Fruit fly (Drosophila melanogaster) whole organism, wandering third instar larva: ENCODE data around the gene cnc.

Experiments used
- Abd-B ChIP-seq: fragments of >200 bp; optimal IDR thresholded peaks from 2 replicates; lab custom pipeline; 2017; ENCODE audit warnings: missing biosample characterization, missing genetic modification characterization
- CG32264 ChIP-seq: fragments of 200-800 bp; sonication (Bioruptor generic); optimal IDR thresholded peaks from 2 replicates; lab custom pipeline; 2016; ENCODE audit warnings: missing biosample characterization, missing genetic modification characterization
- CG9705 ChIP-seq: fragments of 200-800 bp; sonication (Bioruptor generic); optimal IDR thresholded peaks from 2 replicates; lab custom pipeline; 2018; ENCODE audit warnings: missing biosample characterization, mild to moderate bottlenecking, missing genetic modification characterization
- CrebA ChIP-seq: fragments of 200-800 bp; sonication (Bioruptor generic); optimal IDR thresholded peaks from 2 replicates; lab custom pipeline; 2016; ENCODE audit warnings: missing biosample characterization, mild to moderate bottlenecking, missing genetic modification characterization, borderline replicate concordance
- Dfd ChIP-seq: fragments of >200 bp; optimal IDR thresholded peaks from 2 replicates; lab custom pipeline; 2017; ENCODE audit warnings: missing biosample characterization, missing genetic modification characterization
- Dif ChIP-seq: fragments of 200-275, 200-300 bp; sonication (Bioruptor generic); optimal IDR thresholded peaks from 2 replicates; lab custom pipeline; 2018; ENCODE audit warnings: missing biosample characterization, missing genetic modification characterization; ENCODE audit not compliant: partially characterized antibody
- GATAd ChIP-seq: sonication (Bioruptor generic); optimal IDR thresholded peaks from 2 replicates; lab custom pipeline; 2016; ENCODE audit warnings: missing biosample characterization, missing genetic modification characterization
- HLH106 ChIP-seq: fragments of 200-800 bp; optimal IDR thresholded peaks from 3 replicates; lab custom pipeline; 2019; ENCODE audit warnings: missing biosample characterization, mild to moderate bottlenecking, missing genetic modification characterization, moderate library complexity
- Hnf4 ChIP-seq: fragments of 200-800 bp; sonication (Bioruptor generic); optimal IDR thresholded peaks from 2 replicates; lab custom pipeline; 2016; ENCODE audit warnings: missing biosample characterization, mild to moderate bottlenecking, missing genetic modification characterization
- Hr78 ChIP-seq: fragments of >200 bp; optimal IDR thresholded peaks from 2 replicates; lab custom pipeline; 2017; ENCODE audit warnings: missing biosample characterization, missing genetic modification characterization
- Hr83 ChIP-seq: fragments of 200-300 bp; sonication (Bioruptor generic); optimal IDR thresholded peaks from 2 replicates; lab custom pipeline; 2016; ENCODE audit warnings: missing biosample characterization, mild to moderate bottlenecking, missing genetic modification characterization, moderate library complexity; ENCODE audit not compliant: poor library complexity, severe bottlenecking
- Jra ChIP-seq: sonication (Bioruptor generic); optimal IDR thresholded peaks from 2 replicates; lab custom pipeline; 2016; ENCODE audit warnings: missing biosample characterization, missing genetic modification characterization
- Mio ChIP-seq: sonication (Bioruptor generic); optimal IDR thresholded peaks from 2 replicates; lab custom pipeline; 2016; ENCODE audit warnings: missing biosample characterization, missing genetic modification characterization
- Myc ChIP-seq: fragments of >200 bp; optimal IDR thresholded peaks from 2 replicates; lab custom pipeline; 2017
- N ChIP-seq: fragments of >200 bp; optimal IDR thresholded peaks from 2 replicates; lab custom pipeline; 2018; ENCODE audit warnings: missing biosample characterization, missing external identifiers, missing genetic modification characterization
- OdsH ChIP-seq: fragments of 200-800 bp; sonication (Bioruptor generic); optimal IDR thresholded peaks from 2 replicates; lab custom pipeline; 2016; ENCODE audit warnings: missing biosample characterization, mild to moderate bottlenecking, missing genetic modification characterization
- Rel ChIP-seq, 2 experiments: fragments of 200-800 bp; sonication (Bioruptor generic) in 1 of 2; optimal IDR thresholded peaks; 2 replicates in 1 of 2; 3 replicates in 1 of 2; lab custom pipeline; 2016 to 2019; ENCODE audit warnings: mild to moderate bottlenecking in 2 of 2, missing biosample characterization in 2 of 2, missing genetic modification characterization in 2 of 2, moderate library complexity in 1 of 2
- Sp1 ChIP-seq: fragments of 200-800 bp; sonication (Bioruptor generic); optimal IDR thresholded peaks from 3 replicates; lab custom pipeline; 2019; ENCODE audit warnings: missing biosample characterization, mild to moderate bottlenecking, missing genetic modification characterization, moderate library complexity
- Vsx2 ChIP-seq: fragments of 200-300, 225-300 bp; sonication (Bioruptor generic); optimal IDR thresholded peaks from 2 replicates; lab custom pipeline; 2018; ENCODE audit warnings: missing biosample characterization, missing genetic modification characterization; ENCODE audit not compliant: partially characterized antibody
- br ChIP-seq: fragments of 200-800 bp; sonication (Bioruptor generic); optimal IDR thresholded peaks from 2 replicates; lab custom pipeline; 2016; ENCODE audit warnings: missing biosample characterization, missing genetic modification characterization
- brk ChIP-seq: fragments of 200-800 bp; sonication (Bioruptor generic); optimal IDR thresholded peaks from 2 replicates; lab custom pipeline; 2016; ENCODE audit warnings: missing biosample characterization, mild to moderate bottlenecking, missing genetic modification characterization
- dl ChIP-seq, 2 experiments: fragments of 175-275, 200-275 bp in 1 of 2; fragments of 200-275 bp in 1 of 2; sonication (Bioruptor generic); optimal IDR thresholded peaks; lab custom pipeline; 2018; ENCODE audit warnings: mild to moderate bottlenecking in 2 of 2, missing biosample characterization in 2 of 2, missing genetic modification characterization in 2 of 2, moderate library complexity in 2 of 2; ENCODE audit not compliant: partially characterized antibody in 2 of 2, insufficient read depth in 1 of 2
- dmrt93B ChIP-seq: fragments of 200-800 bp; sonication (Bioruptor generic); optimal IDR thresholded peaks from 2 replicates; lab custom pipeline; 2018; ENCODE audit warnings: missing biosample characterization, mild to moderate bottlenecking, missing genetic modification characterization
- dsf ChIP-seq: sonication (Bioruptor generic); optimal IDR thresholded peaks from 2 replicates; lab custom pipeline; 2016; ENCODE audit warnings: missing biosample characterization, missing genetic modification characterization, borderline replicate concordance
- ey ChIP-seq: fragments of 200-800 bp; sonication (Bioruptor generic); optimal IDR thresholded peaks from 2 replicates; lab custom pipeline; 2016; ENCODE audit warnings: missing biosample characterization, missing genetic modification characterization
- foxo ChIP-seq, 2 experiments: fragments of 200-800 bp; sonication (Bioruptor generic); optimal IDR thresholded peaks; 2 replicates in 1 of 2; 3 replicates in 1 of 2; lab custom pipeline; 2016 to 2017; ENCODE audit warnings: missing biosample characterization in 2 of 2, missing genetic modification characterization in 2 of 2
- fru ChIP-seq: fragments of 200-800 bp; sonication (Bioruptor generic); optimal IDR thresholded peaks from 3 replicates; lab custom pipeline; 2016; ENCODE audit warnings: missing biosample characterization, mild to moderate bottlenecking, missing genetic modification characterization
- h ChIP-seq: fragments of 200-800 bp; sonication (Bioruptor generic); optimal IDR thresholded peaks from 3 replicates; lab custom pipeline; 2016; ENCODE audit warnings: missing biosample characterization, mild to moderate bottlenecking, missing genetic modification characterization
- jim ChIP-seq: fragments of 175-275, 200-325 bp; sonication (Bioruptor generic); optimal IDR thresholded peaks from 2 replicates; lab custom pipeline; 2016; ENCODE audit warnings: missing biosample characterization, mild to moderate bottlenecking, missing genetic modification characterization
- lola ChIP-seq: fragments of >200 bp; optimal IDR thresholded peaks from 2 replicates; lab custom pipeline; 2017; ENCODE audit warnings: missing biosample characterization, missing genetic modification characterization
- pan ChIP-seq: fragments of >200 bp; optimal IDR thresholded peaks from 2 replicates; lab custom pipeline; 2017
- psq ChIP-seq: fragments of 200-800 bp; sonication (Bioruptor generic); optimal IDR thresholded peaks from 3 replicates; lab custom pipeline; 2017; ENCODE audit warnings: missing biosample characterization, mild to moderate bottlenecking, missing genetic modification characterization, moderate library complexity
- rgr ChIP-seq: fragments of 200-800 bp; sonication (Bioruptor generic); optimal IDR thresholded peaks from 3 replicates; lab custom pipeline; 2016; ENCODE audit warnings: missing biosample characterization, mild to moderate bottlenecking, missing genetic modification characterization
- sage ChIP-seq: fragments of 200-800 bp; sonication (Bioruptor generic); optimal IDR thresholded peaks from 2 replicates; lab custom pipeline; 2016; ENCODE audit warnings: missing biosample characterization, mild to moderate bottlenecking, missing genetic modification characterization
- sv ChIP-seq: fragments of 200-800 bp; sonication (Bioruptor generic); optimal IDR thresholded peaks from 3 replicates; lab custom pipeline; 2016; ENCODE audit warnings: missing biosample characterization, missing genetic modification characterization
- tai ChIP-seq: sonication (Bioruptor generic); optimal IDR thresholded peaks from 2 replicates; lab custom pipeline; 2016; ENCODE audit warnings: missing biosample characterization, missing genetic modification characterization
- usp ChIP-seq: fragments of >200 bp; optimal IDR thresholded peaks from 2 replicates; lab custom pipeline; 2017; ENCODE audit warnings: missing biosample characterization, missing genetic modification characterization
- woc ChIP-seq: sonication (Bioruptor generic); optimal IDR thresholded peaks from 2 replicates; lab custom pipeline; 2016; ENCODE audit warnings: missing biosample characterization, mild to moderate bottlenecking, missing genetic modification characterization

cnc gene

dm6 chr3R:23221680-23222148 lies 4.8 kb downstream of the cnc start:
- TF ChIP-seq h (GFP tag; lab: Kevin White, UChicago) (peak; percentile 62), Myc (lab: Kevin White, UChicago) (no peak), Dfd (no peak), dl (GFP tag; optimal IDR thresholded peaks at IDR 0.05; lab: Kevin White, UChicago; ENCODE audit: insufficient read depth in 1 of 2, partially characterized antibody in 2 of 2) (no peak), sage (peak; percentile 56), tai (no peak), ey (no peak), rgr (GFP tag; lab: Kevin White, UChicago) (peak; percentile 28), jim (GFP tag; lab: Kevin White, UChicago) (no peak), CG9705 (GFP tag; lab: Kevin White, UChicago) (no peak), N (GFP tag; lab: Kevin White, UChicago) (no peak), psq (GFP tag; lab: Kevin White, UChicago) (peak; percentile 90), Jra (GFP tag; lab: Kevin White, UChicago) (no peak), Mio (no peak), br (GFP tag; lab: Kevin White, UChicago) (peak; percentile 60), Vsx2 (peak; percentile 36), CrebA (GFP tag; lab: Kevin White, UChicago) (peak; percentile 85), HLH106 (tag; lab: Kevin White, UChicago) (no peak), Hr78 (GFP tag; lab: Kevin White, UChicago) (no peak), pan (lab: Kevin White, UChicago) (no peak), sv (GFP tag; lab: Kevin White, UChicago) (no peak), Dif (GFP tag; lab: Kevin White, UChicago) (peak; percentile 66), lola (GFP tag; lab: Kevin White, UChicago) (no peak), Rel (GFP tag; optimal IDR thresholded peaks at IDR 0.05; lab: Kevin White, UChicago) (peak; percentile 65), Rel (tag; optimal IDR thresholded peaks at IDR 0.05; lab: Kevin White, UChicago) (peak; percentile 92), Hnf4 (peak; percentile 42), dmrt93B (GFP tag; lab: Kevin White, UChicago) (no peak), fru (GFP tag; lab: Kevin White, UChicago) (peak; percentile 10), GATAd (GFP tag; lab: Kevin White, UChicago) (no peak), Abd-B (GFP tag; lab: Kevin White, UChicago) (no peak), brk (GFP tag; lab: Kevin White, UChicago) (peak; percentile 47), woc (no peak), usp (GFP tag; lab: Kevin White, UChicago) (no peak), OdsH (GFP tag; lab: Kevin White, UChicago) (peak; percentile 0), Hr83 (GFP tag; lab: Kevin White, UChicago) (peak; percentile 37), dsf (GFP tag; lab: Kevin White, UChicago) (no peak), Sp1 (peak; percentile 71), CG32264 (GFP tag; lab: Kevin White, UChicago) (no peak), foxo (GFP tag; optimal IDR thresholded peaks at IDR 0.05; lab: Kevin White, UChicago) (peak in 1 of 2 experiments; percentile 29)

- TF ChIP-seq Jra (GFP tag; lab: Kevin White, UChicago) (peak; percentile 14), Dfd (no peak)
These were observed 5.4 kb downstream of the cnc start for dm6 chr3R:23221003-23221679.
